Worm (Caenorhabditis elegans): Measurements from ENCODE around the gene col-102.
A peak's percentile ranks its signal among the peaks of the same experiment; 100 is the strongest.

Gene col-102

ce11 chrIV:625947-626548 is 21.8 kb downstream of the col-102 start:
- TF ChIP-seq cebp-1 (GFP tag; IDR thresholded peaks at IDR 0.05), result no peak
- peak; percentile 27 for TF ChIP-seq cebp-1 (tag; optimal IDR thresholded peaks at IDR 0.05)
- no peak for TF ChIP-seq snpc-4 (GFP tag; optimal IDR thresholded peaks at IDR 0.05)
- peak in 2 of 4 experiments; percentile 5 to 18 for TF ChIP-seq snpc-4 (tag; optimal IDR thresholded peaks at IDR 0.05)
- peak; percentile 86 for TF ChIP-seq nhr-80 (tag; optimal IDR thresholded peaks at IDR 0.05)
- no peak for TF ChIP-seq egrh-3 (GFP tag; IDR thresholded peaks at IDR 0.05)
- TF ChIP-seq unc-62 (GFP tag; optimal IDR thresholded peaks at IDR 0.05), result peak; percentile 81
- peak; percentile 40; the same call in 1 of the 2 replicates for TF ChIP-seq dox-1 (GFP tag; IDR thresholded peaks at IDR 0.05)
- no peak for TF ChIP-seq K11D2.4 (GFP tag; IDR thresholded peaks at IDR 0.05)
- peak; percentile 53 for TF ChIP-seq lin-40 (tag; optimal IDR thresholded peaks at IDR 0.05)

ce11 chrIV:627237-627636 is 23.0 kb downstream of the col-102 start, which contains the start of gene nhr-76:
Gene nhr-76, plus strand, starts transcription at chrIV:627537.
- no peak for TF ChIP-seq akir-1 (GFP tag; optimal IDR thresholded peaks at IDR 0.05)
- TF ChIP-seq K11D2.4 (GFP tag; IDR thresholded peaks at IDR 0.05), result no peak
- TF ChIP-seq ama-1 (optimal IDR thresholded peaks at IDR 0.05), result no peak
- no peak for TF ChIP-seq ama-1 (GFP tag; optimal IDR thresholded peaks at IDR 0.05)
- TF ChIP-seq ztf-18 (tag; optimal IDR thresholded peaks at IDR 0.05), result no peak
- no peak for TF ChIP-seq T26A5.8 (tag; optimal IDR thresholded peaks at IDR 0.05)
- no peak for TF ChIP-seq bed-2 (GFP tag; IDR thresholded peaks at IDR 0.05)
- TF ChIP-seq fkh-3 (tag; optimal IDR thresholded peaks at IDR 0.05), result no peak
- TF ChIP-seq madf-8 (GFP tag; conservative IDR thresholded peaks at IDR 0.05), result no peak

ce11 chrIV:630598-630997 is 26.4 kb downstream of the col-102 start:
- TF ChIP-seq lin-35 (GFP tag; optimal IDR thresholded peaks at IDR 0.05) (no peak), ztf-25 (GFP tag; IDR thresholded peaks at IDR 0.05) (no peak), nhr-179 (tag; optimal IDR thresholded peaks at IDR 0.05) (no peak), somi-1 (GFP tag; optimal IDR thresholded peaks at IDR 0.05) (no peak), lin-54 (GFP tag; optimal IDR thresholded peaks at IDR 0.05) (no peak), F22D6.2 (tag; optimal IDR thresholded peaks at IDR 0.05) (no peak), unc-62 (GFP tag; optimal IDR thresholded peaks at IDR 0.05) (no peak), T07F8.4 (tag; optimal IDR thresholded peaks at IDR 0.05) (no peak), B0336.3 (GFP tag; IDR thresholded peaks at IDR 0.05) (no peak), egl-18 (GFP tag; IDR thresholded peaks at IDR 0.05) (no peak), madf-8 (GFP tag; conservative IDR thresholded peaks at IDR 0.05) (no peak), lir-1 (GFP tag; conservative IDR thresholded peaks at IDR 0.05) (no peak)

ce11 chrIV:631869-632268 is 27.6 kb downstream of the col-102 start:
- no peak for TF ChIP-seq B0261.1 (tag; optimal IDR thresholded peaks at IDR 0.05)
- TF ChIP-seq hlh-26 (GFP tag; conservative IDR thresholded peaks at IDR 0.05), result no peak
- no peak for TF ChIP-seq unc-62 (GFP tag; optimal IDR thresholded peaks at IDR 0.05)
- TF ChIP-seq C17E4.6 (GFP tag; IDR thresholded peaks at IDR 0.05), result no peak
- TF ChIP-seq dpl-1 (GFP tag; optimal IDR thresholded peaks at IDR 0.05), result no peak
- TF ChIP-seq lin-26 (GFP tag; IDR thresholded peaks at IDR 0.05), result 0 out of 2 replicates have a peak, but pooled peaks have one; percentile 32
- peak; percentile 69 for TF ChIP-seq nhr-80 (tag; optimal IDR thresholded peaks at IDR 0.05)
- no peak for TF ChIP-seq ceh-40 (GFP tag; IDR thresholded peaks at IDR 0.05)
- TF ChIP-seq snpc-4 (GFP tag; optimal IDR thresholded peaks at IDR 0.05), result no peak
- no peak for TF ChIP-seq snpc-4 (tag; optimal IDR thresholded peaks at IDR 0.05)
- no peak for TF ChIP-seq F57C9.4 (tag; optimal IDR thresholded peaks at IDR 0.05)
- TF ChIP-seq dox-1 (GFP tag; IDR thresholded peaks at IDR 0.05), result peak; percentile 56
- TF ChIP-seq egl-44 (GFP tag; IDR thresholded peaks at IDR 0.05), result no peak
- no peak for TF ChIP-seq tbx-9 (tag; optimal IDR thresholded peaks at IDR 0.05; ENCODE audit: borderline replicate concordance)
- no peak for TF ChIP-seq attf-5 (GFP tag; optimal IDR thresholded peaks at IDR 0.05)
- no peak for TF ChIP-seq lsl-1 (GFP tag; optimal IDR thresholded peaks at IDR 0.05)
- peak in 1 of 2 experiments; percentile 23 for TF ChIP-seq let-607 (tag; optimal IDR thresholded peaks at IDR 0.05)
- no peak for TF ChIP-seq unc-130 (GFP tag; optimal IDR thresholded peaks at IDR 0.05)
- TF ChIP-seq ztf-26 (tag; optimal IDR thresholded peaks at IDR 0.05), result no peak
- TF ChIP-seq Y53G8AR.9 (GFP tag; conservative IDR thresholded peaks at IDR 0.05), result 0 out of 2 replicates have a peak, but pooled peaks have one; percentile 18
- TF ChIP-seq K11D2.4 (GFP tag; IDR thresholded peaks at IDR 0.05), result no peak
